Worm (Caenorhabditis elegans) whole organism, young adult: ENCODE results near the gene set-4.

Source experiments
- B0261.1 ChIP-seq: sonication (generic microtip); optimal IDR thresholded peaks from 2 replicates; lab custom pipeline; 2016; ENCODE audit warnings: mild to moderate bottlenecking, missing genetic modification characterization, moderate library complexity, missing compliant biosample characterization
- B0336.3 ChIP-seq: fragments of 200-800 bp; sonication (Bioruptor generic); IDR thresholded peaks from 2 replicates; pipeline ENCODE4 v1.3.6; 2022; ENCODE audit warnings: missing genetic modification characterization, missing compliant biosample characterization
- C17E4.6 ChIP-seq: fragments of 200-800 bp; sonication (Bioruptor generic); IDR thresholded peaks from 2 replicates; pipeline ENCODE4 v1.3.6; 2022; ENCODE audit warnings: missing genetic modification reagents, missing genetic modification characterization, missing compliant biosample characterization
- F10E7.11 ChIP-seq: sonication (generic microtip); optimal IDR thresholded peaks from 2 replicates; lab custom pipeline; 2017; ENCODE audit warnings: mild to moderate bottlenecking, missing genetic modification characterization, moderate library complexity, missing compliant biosample characterization
- F22D6.2 ChIP-seq: sonication (generic microtip); optimal IDR thresholded peaks from 2 replicates; lab custom pipeline; 2016; ENCODE audit warnings: mild to moderate bottlenecking, missing genetic modification characterization, missing compliant biosample characterization
- F33H1.4 ChIP-seq: fragments of 200-800 bp; sonication (Bioruptor generic); IDR thresholded peaks from 2 replicates; pipeline ENCODE4 v1.3.6; 2022; ENCODE audit warnings: missing genetic modification reagents, missing genetic modification characterization, missing compliant biosample characterization
- F39B2.1 ChIP-seq: fragments of 200-800 bp; sonication (Bioruptor generic); IDR thresholded peaks from 2 replicates; pipeline ENCODE4 v1.3.6; 2022; ENCODE audit warnings: missing genetic modification reagents, missing genetic modification characterization, missing compliant biosample characterization
- F52B5.7 ChIP-seq: sonication (generic microtip); optimal IDR thresholded peaks from 2 replicates; lab custom pipeline; 2016; ENCODE audit warnings: mild to moderate bottlenecking, missing genetic modification characterization, missing compliant biosample characterization
- K11D2.4 ChIP-seq: fragments of 200-800 bp; sonication (Bioruptor generic); IDR thresholded peaks from 2 replicates; pipeline ENCODE4 v1.3.6; 2022; ENCODE audit warnings: missing genetic modification reagents, missing genetic modification characterization, missing compliant biosample characterization
- K12H6.12 ChIP-seq: fragments of 200-800 bp; sonication (Bioruptor generic); optimal IDR thresholded peaks from 2 replicates; lab custom pipeline; 2018; ENCODE audit warnings: mild to moderate bottlenecking, missing genetic modification characterization, missing compliant biosample characterization
- T07F8.4 ChIP-seq: sonication (generic microtip); optimal IDR thresholded peaks from 2 replicates; lab custom pipeline; 2016; ENCODE audit warnings: mild to moderate bottlenecking, missing genetic modification characterization, moderate library complexity, missing compliant biosample characterization
- Y67H2A.10 ChIP-seq: fragments of 200-800 bp; sonication (Bioruptor generic); conservative IDR thresholded peaks from 2 replicates; pipeline ENCODE4 v1.3.6; 2022; ENCODE audit warnings: missing genetic modification reagents, missing genetic modification characterization, missing compliant biosample characterization
- ama-1 ChIP-seq, 3 experiments: fragments of 150-350 bp in 1 of 3; sonication (generic microtip) in 2 of 3; optimal IDR thresholded peaks; 2 replicates each; lab custom pipeline; 2014 to 2018; ENCODE audit warnings: missing biosample characterization in 2 of 3, missing genetic modification characterization in 2 of 3, missing genetic modification reagents in 2 of 3
- aptf-3 ChIP-seq: fragments of 200-800 bp; sonication (Bioruptor generic); IDR thresholded peaks from 2 replicates; pipeline ENCODE4 v1.3.6; 2022; ENCODE audit warnings: missing genetic modification characterization, missing compliant biosample characterization
- atf-7 ChIP-seq: sonication (generic microtip); optimal IDR thresholded peaks from 2 replicates; lab custom pipeline; 2017; ENCODE audit warnings: mild to moderate bottlenecking, missing genetic modification characterization, missing compliant biosample characterization
- athp-1 ChIP-seq: sonication (generic microtip); optimal IDR thresholded peaks from 2 replicates; lab custom pipeline; 2017; ENCODE audit warnings: mild to moderate bottlenecking, missing genetic modification characterization, missing compliant biosample characterization
- attf-3 ChIP-seq: fragments of 200-800 bp; sonication (Bioruptor generic); conservative IDR thresholded peaks from 2 replicates; pipeline ENCODE4 v1.3.6; 2022; ENCODE audit warnings: missing genetic modification reagents, missing genetic modification characterization, missing compliant biosample characterization
- attf-5 ChIP-seq: fragments of 200-800 bp; sonication (Bioruptor generic); optimal IDR thresholded peaks from 2 replicates; lab custom pipeline; 2018; ENCODE audit warnings: mild to moderate bottlenecking, missing genetic modification characterization, missing compliant biosample characterization
- bed-1 ChIP-seq: fragments of 200-800 bp; sonication (Bioruptor generic); IDR thresholded peaks from 2 replicates; pipeline ENCODE4 v1.3.6; 2022; ENCODE audit warnings: missing genetic modification reagents, missing genetic modification characterization, missing compliant biosample characterization
- ccch-3 ChIP-seq: fragments of 200-800 bp; sonication (Bioruptor generic); optimal IDR thresholded peaks from 2 replicates; lab custom pipeline; 2018; ENCODE audit warnings: mild to moderate bottlenecking, missing genetic modification characterization, missing compliant biosample characterization
- ceh-100 ChIP-seq: fragments of 200-800 bp; sonication (Bioruptor generic); IDR thresholded peaks from 2 replicates; pipeline ENCODE4 v1.3.6; 2022; ENCODE audit warnings: missing genetic modification reagents, missing genetic modification characterization, missing compliant biosample characterization
- ceh-40 ChIP-seq: fragments of 200-800 bp; sonication (Bioruptor generic); IDR thresholded peaks from 2 replicates; pipeline ENCODE4 v1.3.6; 2022; ENCODE audit warnings: missing genetic modification characterization, missing compliant biosample characterization
- ceh-58 ChIP-seq: fragments of 200-800 bp; sonication (Bioruptor generic); IDR thresholded peaks from 2 replicates; pipeline ENCODE4 v1.3.6; 2022; ENCODE audit warnings: missing genetic modification characterization, missing compliant biosample characterization
- ceh-91 ChIP-seq: fragments of 200-800 bp; sonication (Bioruptor generic); IDR thresholded peaks from 2 replicates; pipeline ENCODE4 v1.3.6; 2022; ENCODE audit warnings: missing genetic modification reagents, missing genetic modification characterization, missing compliant biosample characterization
- chd-7 ChIP-seq: sonication (generic microtip); optimal IDR thresholded peaks from 2 replicates; lab custom pipeline; 2016; ENCODE audit warnings: mild to moderate bottlenecking, missing genetic modification characterization, moderate library complexity, missing compliant biosample characterization
- dpff-1 ChIP-seq: sonication (generic microtip); optimal IDR thresholded peaks from 2 replicates; lab custom pipeline; 2017; ENCODE audit warnings: mild to moderate bottlenecking, missing genetic modification characterization, missing compliant biosample characterization
- dpl-1 ChIP-seq: fragments of 150-350 bp; optimal IDR thresholded peaks from 2 replicates; lab custom pipeline; 2014; ENCODE audit warnings: missing biosample characterization, missing genetic modification reagents, missing genetic modification characterization
- egl-18 ChIP-seq: fragments of 200-800 bp; sonication (Bioruptor generic); IDR thresholded peaks from 2 replicates; pipeline ENCODE4 v1.3.6; 2022; ENCODE audit warnings: missing genetic modification reagents, missing genetic modification characterization, missing compliant biosample characterization
- egl-44 ChIP-seq: fragments of 200-800 bp; sonication (Bioruptor generic); IDR thresholded peaks from 2 replicates; pipeline ENCODE4 v1.3.6; 2022; ENCODE audit warnings: missing genetic modification reagents, missing genetic modification characterization, missing compliant biosample characterization
- fkh-3 ChIP-seq: sonication (generic microtip); optimal IDR thresholded peaks from 2 replicates; lab custom pipeline; 2016; ENCODE audit warnings: mild to moderate bottlenecking, missing genetic modification characterization, missing compliant biosample characterization
- him-1 ChIP-seq: sonication (generic microtip); optimal IDR thresholded peaks from 2 replicates; lab custom pipeline; 2016; ENCODE audit warnings: missing genotype, missing genetic modification reagents, missing genetic modification characterization, missing compliant biosample characterization
- hmg-1.2 ChIP-seq: fragments of 200-800 bp; sonication (Bioruptor generic); IDR thresholded peaks from 2 replicates; pipeline ENCODE4 v1.3.6; 2022; ENCODE audit warnings: missing genetic modification reagents, missing genetic modification characterization, missing compliant biosample characterization
- let-607 ChIP-seq, 2 experiments: fragments of 200-800 bp in 1 of 2; sonication (Bioruptor generic) in 1 of 2; sonication (generic microtip) in 1 of 2; optimal IDR thresholded peaks; 2 replicates each; lab custom pipeline; 2016 to 2018; ENCODE audit warnings: mild to moderate bottlenecking in 2 of 2, missing compliant biosample characterization in 2 of 2, missing genetic modification characterization in 2 of 2, moderate library complexity in 2 of 2, missing genotype in 1 of 2
- lin-26 ChIP-seq: fragments of 200-800 bp; sonication (Bioruptor generic); IDR thresholded peaks from 2 replicates; pipeline ENCODE4 v1.3.6; 2022; ENCODE audit warnings: missing genetic modification reagents, missing genetic modification characterization, missing compliant biosample characterization
- lin-54 ChIP-seq: fragments of 200-800 bp; sonication (Bioruptor generic); optimal IDR thresholded peaks from 2 replicates; lab custom pipeline; 2018; ENCODE audit warnings: mild to moderate bottlenecking, missing genetic modification characterization, missing compliant biosample characterization
- madf-3 ChIP-seq: fragments of 200-800 bp; sonication (Bioruptor generic); IDR thresholded peaks from 2 replicates; pipeline ENCODE4 v1.3.6; 2022; ENCODE audit warnings: missing genetic modification reagents, missing genetic modification characterization, missing compliant biosample characterization
- mel-28 ChIP-seq: sonication (generic microtip); optimal IDR thresholded peaks from 2 replicates; lab custom pipeline; 2016; ENCODE audit warnings: borderline replicate concordance, mild to moderate bottlenecking, missing genetic modification characterization, missing compliant biosample characterization
- nfya-2 ChIP-seq: fragments of 200-800 bp; sonication (Bioruptor generic); IDR thresholded peaks from 2 replicates; pipeline ENCODE4 v1.3.6; 2022; ENCODE audit warnings: missing genetic modification reagents, missing genetic modification characterization, missing compliant biosample characterization
- nhr-179 ChIP-seq: sonication (generic microtip); optimal IDR thresholded peaks from 2 replicates; lab custom pipeline; 2016; ENCODE audit warnings: mild to moderate bottlenecking, missing genetic modification characterization, missing compliant biosample characterization
- nhr-27 ChIP-seq: fragments of 200-800 bp; sonication (Bioruptor generic); optimal IDR thresholded peaks from 2 replicates; lab custom pipeline; 2018; ENCODE audit warnings: mild to moderate bottlenecking, missing genetic modification characterization, moderate library complexity, missing compliant biosample characterization
- pbrm-1 ChIP-seq: fragments of 200-800 bp; sonication (Bioruptor generic); IDR thresholded peaks from 2 replicates; pipeline ENCODE4 v1.3.6; 2022; ENCODE audit warnings: missing genetic modification reagents, missing genetic modification characterization, missing compliant biosample characterization
- pha-4 ChIP-seq: fragments of 150-350 bp; sonication (generic microtip); optimal IDR thresholded peaks from 2 replicates; lab custom pipeline; 2014; ENCODE audit warnings: missing biosample characterization, missing genetic modification reagents, missing genetic modification characterization
- snpc-4 ChIP-seq, 5 experiments: fragments of 150-350 bp in 1 of 5; sonication (generic microtip) in 4 of 5; optimal IDR thresholded peaks; 2 replicates each; lab custom pipeline; 2014 to 2018; ENCODE audit warnings: missing genetic modification characterization in 5 of 5, missing biosample characterization in 3 of 5, antibody characterized with exemption in 2 of 5, mild to moderate bottlenecking in 2 of 5, missing compliant biosample characterization in 2 of 5, missing genotype in 2 of 5, moderate library complexity in 2 of 5, missing genetic modification reagents in 1 of 5
- sptf-2 ChIP-seq: fragments of 200-800 bp; sonication (Bioruptor generic); optimal IDR thresholded peaks from 2 replicates; lab custom pipeline; 2018; ENCODE audit warnings: mild to moderate bottlenecking, missing genetic modification characterization, missing compliant biosample characterization
- tlf-1 ChIP-seq: fragments of 200-800 bp; sonication (Bioruptor generic); optimal IDR thresholded peaks from 2 replicates; lab custom pipeline; 2018; ENCODE audit warnings: mild to moderate bottlenecking, missing genetic modification characterization, missing compliant biosample characterization
- unc-130 ChIP-seq: sonication (generic microtip); optimal IDR thresholded peaks from 2 replicates; lab custom pipeline; 2016; ENCODE audit warnings: missing genetic modification reagents, missing genetic modification characterization, missing compliant biosample characterization
- ztf-6 ChIP-seq: fragments of 200-800 bp; sonication (Bioruptor generic); IDR thresholded peaks from 2 replicates; pipeline ENCODE4 v1.3.6; 2022; ENCODE audit warnings: missing genetic modification reagents, missing genetic modification characterization, missing compliant biosample characterization

Gene set-4

ce11 chrII:6331222-6331830, at the start of gene set-4:
Gene set-4, minus strand, starts transcription at chrII:6331341.
- no peak for TF ChIP-seq F52B5.7 (tag; lab: Kevin White, UChicago)
- TF ChIP-seq aptf-3 (GFP tag; lab: Robert Waterston, UW): 0 out of 2 replicates have a peak, but pooled peaks have one; percentile 26
- no peak; the same call in 1 of the 2 replicates for TF ChIP-seq Y67H2A.10 (GFP tag; lab: Robert Waterston, UW)
- peak; percentile 77 for TF ChIP-seq ceh-100 (GFP tag; lab: Robert Waterston, UW)
- no peak for TF ChIP-seq fkh-3 (tag; lab: Kevin White, UChicago)
- peak; percentile 44 for TF ChIP-seq F22D6.2 (tag; lab: Kevin White, UChicago)
- no peak for TF ChIP-seq ceh-40 (GFP tag; lab: Robert Waterston, UW)
- no peak for TF ChIP-seq ceh-58 (GFP tag; lab: Robert Waterston, UW)
- TF ChIP-seq lin-54 (GFP tag; lab: Kevin White, UChicago): peak; percentile 78
- no peak for TF ChIP-seq nfya-2
- no peak for TF ChIP-seq F39B2.1 (GFP tag; lab: Robert Waterston, UW)
- TF ChIP-seq K12H6.12 (tag; lab: Kevin White, UChicago): peak; percentile 87
- peak; percentile 10 for TF ChIP-seq him-1 (tag; lab: Kevin White, UChicago)
- peak; percentile 4 for TF ChIP-seq snpc-4 (GFP tag; optimal IDR thresholded peaks at IDR 0.05; lab: Kevin White, UChicago)
- TF ChIP-seq snpc-4 (tag; optimal IDR thresholded peaks at IDR 0.05; lab: Kevin White, UChicago): peak; percentile 6 to 81 (median 64)
- TF ChIP-seq madf-3 (GFP tag; lab: Robert Waterston, UW): 0 out of 2 replicates have a peak, but pooled peaks have one; percentile 58
- TF ChIP-seq dpff-1 (tag; lab: Kevin White, UChicago): no peak
- TF ChIP-seq ama-1 (optimal IDR thresholded peaks at IDR 0.05; lab: Kevin White, UChicago): no peak
- no peak for TF ChIP-seq ama-1 (GFP tag; optimal IDR thresholded peaks at IDR 0.05; lab: Kevin White, UChicago)
- TF ChIP-seq atf-7 (tag; lab: Kevin White, UChicago): peak; percentile 77
- TF ChIP-seq K11D2.4 (GFP tag; lab: Robert Waterston, UW): peak; percentile 80
- TF ChIP-seq C17E4.6: peak; percentile 42; the same call in 1 of the 2 replicates
- TF ChIP-seq unc-130: peak; percentile 2
- TF ChIP-seq let-607 (tag; optimal IDR thresholded peaks at IDR 0.05; lab: Kevin White, UChicago): peak; percentile 53 to 72
- TF ChIP-seq B0261.1 (tag; lab: Kevin White, UChicago): no peak
- no peak for TF ChIP-seq nhr-179 (tag; lab: Kevin White, UChicago)
- peak; percentile 78 for TF ChIP-seq F33H1.4 (GFP tag; lab: Robert Waterston, UW)
- TF ChIP-seq tlf-1 (GFP tag; lab: Kevin White, UChicago): peak; percentile 60
- TF ChIP-seq bed-1 (GFP tag; lab: Robert Waterston, UW): no peak
- TF ChIP-seq sptf-2: no peak
- 0 out of 2 replicates have a peak, but pooled peaks have one; percentile 37 for TF ChIP-seq attf-3
- TF ChIP-seq pha-4 (tag; lab: Kevin White, UChicago): no peak
- TF ChIP-seq ceh-91 (GFP tag; lab: Robert Waterston, UW): peak; percentile 50; the same call in 1 of the 2 replicates
- peak; percentile 55; the same call in 1 of the 2 replicates for TF ChIP-seq egl-18 (GFP tag; lab: Robert Waterston, UW)
- peak; percentile 89 for TF ChIP-seq B0336.3 (GFP tag; lab: Robert Waterston, UW)
- no peak for TF ChIP-seq nhr-27 (tag; lab: Kevin White, UChicago)
- TF ChIP-seq chd-7 (tag; lab: Kevin White, UChicago): peak; percentile 73
- no peak for TF ChIP-seq T07F8.4 (tag; lab: Kevin White, UChicago)
- TF ChIP-seq ztf-6 (GFP tag; lab: Robert Waterston, UW): no peak
- no peak for TF ChIP-seq F10E7.11 (tag; lab: Kevin White, UChicago)
- TF ChIP-seq lin-26 (GFP tag; lab: Robert Waterston, UW): no peak
- TF ChIP-seq mel-28 (tag; lab: Kevin White, UChicago): no peak
- TF ChIP-seq attf-5 (GFP tag; lab: Kevin White, UChicago): peak; percentile 95
- TF ChIP-seq egl-44 (GFP tag; lab: Robert Waterston, UW): no peak
- no peak for TF ChIP-seq ccch-3 (GFP tag; lab: Kevin White, UChicago)
- TF ChIP-seq pbrm-1 (GFP tag; lab: Robert Waterston, UW): peak; percentile 86
- TF ChIP-seq dpl-1: peak; percentile 55
- peak; percentile 38 for TF ChIP-seq athp-1 (tag; lab: Kevin White, UChicago)
- peak; percentile 68 for TF ChIP-seq hmg-1.2 (GFP tag; lab: Robert Waterston, UW)
